Worm (Caenorhabditis elegans) whole organism, early embryonic: ENCODE data around the gene JC8.7.

ENCODE experiments used
- B0310.2 ChIP-seq: sonication (generic microtip); optimal IDR thresholded peaks from 2 replicates; lab custom pipeline; 2016; ENCODE audit warnings: mild to moderate bottlenecking, missing genetic modification characterization, missing compliant biosample characterization
- ama-1 ChIP-seq: fragments of 150-350 bp; optimal IDR thresholded peaks from 2 replicates; lab custom pipeline; 2014
- sea-1 ChIP-seq: fragments of 200-800 bp; sonication (Bioruptor generic); conservative IDR thresholded peaks from 2 replicates; pipeline ENCODE4 v1.3.6; 2022; ENCODE audit warnings: missing genetic modification characterization, missing compliant biosample characterization
- tbx-11 ChIP-seq: fragments of 200-800 bp; sonication (Bioruptor generic); IDR thresholded peaks from 2 replicates; pipeline ENCODE4 v1.3.6; 2022; ENCODE audit warnings: missing genetic modification characterization, missing compliant biosample characterization
- tra-4 ChIP-seq: sonication (generic microtip); optimal IDR thresholded peaks from 2 replicates; lab custom pipeline; 2017; ENCODE audit warnings: missing genetic modification characterization, missing compliant biosample characterization

- TF ChIP-seq B0310.2 (tag; lab: Kevin White, UChicago) (no peak), tbx-11 (GFP tag; lab: Robert Waterston, UW) (no peak), tra-4 (tag; lab: Kevin White, UChicago) (no peak), ama-1 (lab: Kevin White, UChicago) (no peak), sea-1 (GFP tag; lab: Robert Waterston, UW) (no peak)
Measured at ce11 chrIV:13247780-13248179, 719 bp downstream of the JC8.7 start.
